Fruit fly (Drosophila melanogaster) whole organism, embryonic: ENCODE measurements around the gene CG43131.
A peak's percentile ranks its signal among the peaks of the same experiment; 100 is the strongest.

Experiments used
- Bgb ChIP-seq: fragments of 200-800 bp; sonication (Bioruptor generic); IDR thresholded peaks from 2 replicates; pipeline ENCODE4 v1.3.6; 2022; ENCODE audit warnings: missing biosample characterization, missing genetic modification characterization; ENCODE audit not compliant: partially characterized antibody
- CG10274 ChIP-seq: fragments of 200-800 bp; sonication (Bioruptor generic); optimal IDR thresholded peaks from 3 replicates; lab custom pipeline; 2017; ENCODE audit warnings: missing biosample characterization, mild to moderate bottlenecking, missing genetic modification characterization
- CG10462 ChIP-seq: fragments of 200-800 bp; sonication (Bioruptor generic); optimal IDR thresholded peaks from 2 replicates; lab custom pipeline; 2016; ENCODE audit warnings: missing biosample characterization, missing genetic modification characterization
- CG11695 ChIP-seq: fragments of 200-800 bp; sonication (Bioruptor generic); IDR thresholded peaks from 3 replicates; pipeline ENCODE4 v1.3.6; 2022; ENCODE audit warnings: missing biosample characterization, missing genetic modification characterization
- CG12104 ChIP-seq: fragments of 200-800 bp; sonication (Bioruptor generic); optimal IDR thresholded peaks from 3 replicates; lab custom pipeline; 2016; ENCODE audit warnings: missing biosample characterization, missing genetic modification characterization
- CG1529 ChIP-seq: fragments of 200-800 bp; sonication (Bioruptor generic); optimal IDR thresholded peaks from 3 replicates; lab custom pipeline; 2018; ENCODE audit warnings: missing biosample characterization, missing genetic modification characterization
- CG16779 ChIP-seq: fragments of 200-800 bp; sonication (Bioruptor generic); IDR thresholded peaks from 2 replicates; pipeline ENCODE4 v1.3.6; 2022; ENCODE audit warnings: missing biosample characterization, missing genetic modification characterization
- CG17328 ChIP-seq: fragments of 200-800 bp; sonication (Bioruptor generic); IDR thresholded peaks from 2 replicates; pipeline ENCODE4 v1.3.6; 2022; ENCODE audit warnings: missing biosample characterization, missing genetic modification characterization
- CG2678 ChIP-seq: fragments of 200-800 bp; sonication (Bioruptor generic); optimal IDR thresholded peaks from 3 replicates; lab custom pipeline; 2019; ENCODE audit warnings: missing biosample characterization, mild to moderate bottlenecking, missing genetic modification characterization, moderate library complexity
- CG30431 ChIP-seq: fragments of 200-800 bp; sonication (Bioruptor generic); optimal IDR thresholded peaks from 2 replicates; lab custom pipeline; 2017; ENCODE audit warnings: missing biosample characterization, missing genetic modification characterization
- CG31388 ChIP-seq: fragments of 200-800 bp; sonication (Bioruptor generic); optimal IDR thresholded peaks from 2 replicates; lab custom pipeline; 2016; ENCODE audit warnings: missing biosample characterization, missing genetic modification characterization
- CG32772 ChIP-seq: fragments of 200-800 bp; sonication (Bioruptor generic); IDR thresholded peaks from 2 replicates; pipeline ENCODE4 v1.3.6; 2022; ENCODE audit warnings: missing biosample characterization, missing genetic modification characterization
- CG33213 ChIP-seq: fragments of 200-800 bp; sonication (Bioruptor generic); optimal IDR thresholded peaks from 3 replicates; lab custom pipeline; 2016; ENCODE audit warnings: missing biosample characterization, missing genetic modification characterization
- CG33557 ChIP-seq: fragments of 200-800 bp; sonication (Bioruptor generic); optimal IDR thresholded peaks from 2 replicates; lab custom pipeline; 2019; ENCODE audit warnings: missing biosample characterization, mild to moderate bottlenecking, missing genetic modification characterization, moderate library complexity
- CG6254 ChIP-seq: fragments of 200-800 bp; sonication (Bioruptor generic); optimal IDR thresholded peaks from 3 replicates; lab custom pipeline; 2017; ENCODE audit warnings: mild to moderate bottlenecking, missing biosample characterization, missing genetic modification reagents, missing genetic modification characterization
- CG6854 ChIP-seq: fragments of 200-800 bp; sonication (Bioruptor generic); optimal IDR thresholded peaks from 3 replicates; lab custom pipeline; 2017; ENCODE audit warnings: missing biosample characterization, mild to moderate bottlenecking, missing genetic modification characterization
- CG9609 ChIP-seq: fragments of 200-800 bp; sonication (Bioruptor generic); optimal IDR thresholded peaks from 3 replicates; lab custom pipeline; 2016; ENCODE audit warnings: missing biosample characterization, missing genetic modification characterization
- CTCF ChIP-seq: fragments of 200-800 bp; sonication (Bioruptor generic); optimal IDR thresholded peaks from 2 replicates; lab custom pipeline; 2017; ENCODE audit warnings: missing biosample characterization, mild to moderate bottlenecking, missing genetic modification characterization, moderate library complexity
- CrebB ChIP-seq: fragments of 200-800 bp; sonication (Bioruptor generic); optimal IDR thresholded peaks from 3 replicates; lab custom pipeline; 2018; ENCODE audit warnings: missing biosample characterization, mild to moderate bottlenecking, missing genetic modification characterization
- H2.0 ChIP-seq: fragments of 200-800 bp; sonication (Bioruptor generic); IDR thresholded peaks from 2 replicates; pipeline ENCODE4 v1.3.6; 2022; ENCODE audit warnings: missing biosample characterization, missing genetic modification characterization
- HLH54F ChIP-seq: fragments of 200-800 bp; sonication (Bioruptor generic); optimal IDR thresholded peaks from 3 replicates; lab custom pipeline; 2016; ENCODE audit warnings: missing biosample characterization, missing genetic modification characterization
- HmgD ChIP-seq: fragments of 200-800 bp; sonication (Bioruptor generic); optimal IDR thresholded peaks from 3 replicates; lab custom pipeline; 2016; ENCODE audit warnings: missing biosample characterization, missing genetic modification characterization
- Hr3 ChIP-seq: fragments of 200-800 bp; sonication (Bioruptor generic); optimal IDR thresholded peaks from 3 replicates; lab custom pipeline; 2016; ENCODE audit warnings: missing biosample characterization, missing genetic modification characterization
- Hr51 ChIP-seq, 2 experiments: fragments of 200-800 bp; sonication (Bioruptor generic); optimal IDR thresholded peaks; 2 replicates in 1 of 2; 3 replicates in 1 of 2; lab custom pipeline; 2016 to 2018; ENCODE audit warnings: missing biosample characterization in 2 of 2, missing genetic modification characterization in 2 of 2, mild to moderate bottlenecking in 1 of 2, moderate library complexity in 1 of 2
- MTF-1 ChIP-seq: fragments of 200-800 bp; sonication (Bioruptor generic); optimal IDR thresholded peaks from 2 replicates; lab custom pipeline; 2018; ENCODE audit warnings: missing biosample characterization, mild to moderate bottlenecking, missing genetic modification characterization, borderline replicate concordance
- NC2α ChIP-seq: fragments of 200-800 bp; sonication (Bioruptor generic); optimal IDR thresholded peaks from 2 replicates; lab custom pipeline; 2016; ENCODE audit warnings: missing biosample characterization, missing genetic modification characterization
- Nf-YB ChIP-seq: fragments of 200-800 bp; sonication (Bioruptor generic); optimal IDR thresholded peaks from 3 replicates; lab custom pipeline; 2019; ENCODE audit warnings: missing biosample characterization, mild to moderate bottlenecking, missing genetic modification characterization, moderate library complexity
- Oaz ChIP-seq: fragments of 200-800 bp; sonication (Bioruptor generic); IDR thresholded peaks from 2 replicates; pipeline ENCODE4 v1.3.6; 2022; ENCODE audit warnings: missing biosample characterization, missing genetic modification characterization
- PHDP ChIP-seq: fragments of 200-800 bp; sonication (Bioruptor generic); optimal IDR thresholded peaks from 3 replicates; lab custom pipeline; 2018; ENCODE audit warnings: missing biosample characterization, mild to moderate bottlenecking, missing genetic modification characterization, moderate library complexity
- Rfx ChIP-seq: fragments of 200-800 bp; sonication (Bioruptor generic); IDR thresholded peaks from 2 replicates; pipeline ENCODE4 v1.3.6; 2022; ENCODE audit warnings: missing biosample characterization, missing genetic modification characterization
- Spps ChIP-seq: fragments of 200-800 bp; sonication (Bioruptor generic); optimal IDR thresholded peaks from 2 replicates; lab custom pipeline; 2018; ENCODE audit warnings: missing biosample characterization, mild to moderate bottlenecking, missing genetic modification characterization
- Xrp1 ChIP-seq: fragments of 200-800 bp; sonication (Bioruptor generic); IDR thresholded peaks from 2 replicates; pipeline ENCODE4 v1.3.6; 2022; ENCODE audit warnings: missing biosample characterization, missing genetic modification characterization
- ab ChIP-seq: fragments of 200-800 bp; sonication (Bioruptor generic); optimal IDR thresholded peaks from 2 replicates; lab custom pipeline; 2016; ENCODE audit warnings: missing biosample characterization, missing genetic modification characterization
- bbx ChIP-seq: fragments of 200-800 bp; sonication (Bioruptor generic); IDR thresholded peaks from 2 replicates; pipeline ENCODE4 v1.3.6; 2022; ENCODE audit warnings: missing biosample characterization, missing genetic modification characterization; ENCODE audit not compliant: partially characterized antibody
- btn ChIP-seq: fragments of 200-800 bp; sonication (Bioruptor generic); optimal IDR thresholded peaks from 2 replicates; lab custom pipeline; 2016; ENCODE audit warnings: missing biosample characterization, missing genetic modification characterization
- cwo ChIP-seq: fragments of 200-800 bp; sonication (Bioruptor generic); optimal IDR thresholded peaks from 3 replicates; lab custom pipeline; 2017; ENCODE audit warnings: missing biosample characterization, missing genetic modification characterization, mild to moderate bottlenecking, moderate library complexity, missing genetic modification reagents
- da ChIP-seq: fragments of 200-800 bp; sonication (Bioruptor generic); optimal IDR thresholded peaks from 2 replicates; lab custom pipeline; 2016; ENCODE audit warnings: missing biosample characterization, missing genetic modification characterization
- dan ChIP-seq: fragments of 200-800 bp; sonication (Bioruptor generic); IDR thresholded peaks from 2 replicates; pipeline ENCODE4 v1.3.6; 2022; ENCODE audit warnings: missing biosample characterization, missing genetic modification characterization
- dm ChIP-seq: fragments of 200-800 bp; sonication (Bioruptor generic); optimal IDR thresholded peaks from 3 replicates; lab custom pipeline; 2016; ENCODE audit warnings: missing biosample characterization, missing genetic modification characterization
- emc ChIP-seq: fragments of 200-800 bp; sonication (Bioruptor generic); optimal IDR thresholded peaks from 2 replicates; lab custom pipeline; 2016; ENCODE audit warnings: missing biosample characterization, missing genetic modification characterization
- eyg ChIP-seq: fragments of 200-800 bp; sonication (Bioruptor generic); optimal IDR thresholded peaks from 3 replicates; lab custom pipeline; 2016; ENCODE audit warnings: missing biosample characterization, missing genetic modification characterization
- grau ChIP-seq: fragments of 200-800 bp; optimal IDR thresholded peaks from 3 replicates; lab custom pipeline; 2019; ENCODE audit warnings: missing biosample characterization, mild to moderate bottlenecking, missing genetic modification characterization, moderate library complexity
- grn ChIP-seq: fragments of 200-800 bp; sonication (Bioruptor generic); optimal IDR thresholded peaks from 3 replicates; lab custom pipeline; 2017; ENCODE audit warnings: missing biosample characterization, missing genetic modification characterization
- hb ChIP-seq: fragments of 200-800 bp; sonication (Bioruptor generic); IDR thresholded peaks from 3 replicates; pipeline ENCODE4 v1.3.6; 2022; ENCODE audit warnings: missing biosample characterization, missing genetic modification characterization; ENCODE audit not compliant: partially characterized antibody
- mirr ChIP-seq: fragments of 200-800 bp; sonication (Bioruptor generic); optimal IDR thresholded peaks from 3 replicates; lab custom pipeline; 2018; ENCODE audit warnings: missing biosample characterization, mild to moderate bottlenecking, missing genetic modification characterization
- otp ChIP-seq: fragments of 200-800 bp; sonication (Bioruptor generic); IDR thresholded peaks from 3 replicates; pipeline ENCODE4, ENCODE4 v1.3.6; 2022; ENCODE audit warnings: missing biosample characterization, missing genetic modification characterization
- ranshi ChIP-seq: fragments of 200-800 bp; sonication (Bioruptor generic); IDR thresholded peaks from 2 replicates; pipeline ENCODE4 v1.3.6; 2022; ENCODE audit warnings: missing biosample characterization, missing genetic modification characterization
- repo ChIP-seq: fragments of 200-800 bp; sonication (Bioruptor generic); optimal IDR thresholded peaks from 2 replicates; lab custom pipeline; 2016; ENCODE audit warnings: missing biosample characterization, missing genetic modification characterization
- sqz ChIP-seq: fragments of 200-800 bp; sonication (Bioruptor generic); optimal IDR thresholded peaks from 3 replicates; lab custom pipeline; 2018; ENCODE audit warnings: missing biosample characterization, mild to moderate bottlenecking, missing genetic modification characterization
- toy ChIP-seq: fragments of 200-800 bp; sonication (Bioruptor generic); IDR thresholded peaks from 2 replicates; pipeline ENCODE4 v1.3.6; 2022; ENCODE audit warnings: missing biosample characterization, missing genetic modification characterization
- trh ChIP-seq: fragments of 200-800 bp; sonication (Bioruptor generic); optimal IDR thresholded peaks from 2 replicates; lab custom pipeline; 2016; ENCODE audit warnings: missing biosample characterization, missing genetic modification characterization
- tx ChIP-seq: fragments of 200-800 bp; sonication (Bioruptor generic); optimal IDR thresholded peaks from 2 replicates; lab custom pipeline; 2016; ENCODE audit warnings: missing biosample characterization, missing genetic modification characterization
- vnd ChIP-seq: fragments of 200-800 bp; sonication (Bioruptor generic); IDR thresholded peaks from 3 replicates; pipeline ENCODE4 v1.3.6; 2022; ENCODE audit warnings: missing biosample characterization, missing genetic modification characterization; ENCODE audit not compliant: partially characterized antibody

Gene CG43131

dm6 chr3R:5106917-5107316, 2.1 kb downstream of the CG43131 start (continued):
- TF ChIP-seq CG9609 (GFP tag; lab: Kevin White, UChicago) (no peak), Xrp1 (0 out of 2 replicates have a peak, but pooled peaks have one; percentile 33), CTCF (no peak), Bgb (no peak), CG2678 (tag; lab: Kevin White, UChicago) (peak; percentile 33), vnd (GFP tag; lab: Robert Waterston, UW) (no peak), CG6254 (GFP tag; lab: Kevin White, UChicago) (no peak), sqz (GFP tag; lab: Kevin White, UChicago) (no peak), da (peak; percentile 25), mirr (GFP tag; lab: Kevin White, UChicago) (peak; percentile 69), trh (GFP tag; lab: Kevin White, UChicago) (no peak), Oaz (GFP tag; lab: Robert Waterston, UW) (no peak), Nf-YB (GFP tag; lab: Kevin White, UChicago) (no peak), CG10462 (no peak), hb (no peak), CG17328 (GFP tag; lab: Robert Waterston, UW) (no peak), HmgD (GFP tag; lab: Kevin White, UChicago) (no peak), CrebB (tag; lab: Kevin White, UChicago) (peak; percentile 11), PHDP (tag; lab: Kevin White, UChicago) (peak; percentile 21), NC2α (GFP tag; lab: Kevin White, UChicago) (no peak), CG11695 (GFP tag; lab: Robert Waterston, UW) (no peak), otp (GFP tag; lab: Robert Waterston, UW) (peak; percentile 7; the same call in 1 of the 3 replicates), bbx (no peak), CG33213 (GFP tag; lab: Kevin White, UChicago) (no peak), tx (GFP tag; lab: Kevin White, UChicago) (no peak), CG12104 (no peak), eyg (GFP tag; lab: Kevin White, UChicago) (no peak), CG30431 (GFP tag; lab: Kevin White, UChicago) (no peak), MTF-1 (GFP tag; lab: Kevin White, UChicago) (peak; percentile 51), cwo (GFP tag; lab: Kevin White, UChicago) (no peak), btn (GFP tag; lab: Kevin White, UChicago) (no peak), emc (GFP tag; lab: Kevin White, UChicago) (no peak), grau (no peak), CG10274 (GFP tag; lab: Kevin White, UChicago) (no peak), HLH54F (GFP tag; lab: Kevin White, UChicago) (no peak), Rfx (peak; percentile 20; the same call in 1 of the 2 replicates), CG32772 (GFP tag; lab: Robert Waterston, UW) (no peak), toy (GFP tag; lab: Robert Waterston, UW) (no peak), CG16779 (GFP tag; lab: Robert Waterston, UW) (no peak), dan (GFP tag; lab: Robert Waterston, UW) (no peak), grn (GFP tag; lab: Kevin White, UChicago) (peak; percentile 6), CG1529 (no peak), CG33557 (GFP tag; lab: Kevin White, UChicago) (peak; percentile 28), repo (GFP tag; lab: Kevin White, UChicago) (no peak), H2.0 (no peak), ab (GFP tag; lab: Kevin White, UChicago) (no peak), CG6854 (GFP tag; lab: Kevin White, UChicago) (no peak), dm (no peak), CG31388 (GFP tag; lab: Kevin White, UChicago) (no peak), Spps (tag; lab: Kevin White, UChicago) (no peak), ranshi (GFP tag; lab: Robert Waterston, UW) (no peak), Hr51 (GFP tag; optimal IDR thresholded peaks at IDR 0.05; lab: Kevin White, UChicago) (no peak), Hr3 (GFP tag; lab: Kevin White, UChicago) (no peak)
